Fruit fly (Drosophila melanogaster): Measurements from ENCODE around the gene CG16952.
A peak's percentile ranks its signal among the peaks of the same experiment; 100 is the strongest.

Gene CG16952

dm6 chrX:15889780-15890608 is 20.0 kb downstream of the CG16952 start, which contains the start of the genes MSBP and CG15916 (continued):
- peak; percentile 27 for TF ChIP-seq CG8924 (tag; optimal IDR thresholded peaks at IDR 0.05)
- peak; percentile 46 for TF ChIP-seq CG12659 (GFP tag; optimal IDR thresholded peaks at IDR 0.05)
- peak; percentile 32 for TF ChIP-seq Hmr (GFP tag; optimal IDR thresholded peaks at IDR 0.05)
- peak; percentile 62 for TF ChIP-seq gem (tag; optimal IDR thresholded peaks at IDR 0.05)
- TF ChIP-seq CG3281 (GFP tag; optimal IDR thresholded peaks at IDR 0.05) = no peak
- peak; percentile 53 for TF ChIP-seq Med (GFP tag)
- TF ChIP-seq dimm (GFP tag; IDR thresholded peaks at IDR 0.05) = no peak
- TF ChIP-seq br (optimal IDR thresholded peaks at IDR 0.05) = no peak
- TF ChIP-seq CG9727 (GFP tag; optimal IDR thresholded peaks at IDR 0.05) = peak; percentile 41
- no peak for TF ChIP-seq CHES-1-like (GFP tag; optimal IDR thresholded peaks at IDR 0.05)
- TF ChIP-seq crp (GFP tag; optimal IDR thresholded peaks at IDR 0.05) = no peak
- peak; percentile 11; the same call in 1 of the 2 replicates for TF ChIP-seq MBD-R2 (GFP tag; IDR thresholded peaks at IDR 0.05)
- TF ChIP-seq CG17912 (GFP tag; optimal IDR thresholded peaks at IDR 0.05) = no peak
- TF ChIP-seq dpn (GFP tag; optimal IDR thresholded peaks at IDR 0.05) = no peak
- TF ChIP-seq Doc3 (GFP tag; IDR thresholded peaks at IDR 0.05; ENCODE audit: partially characterized antibody) = no peak
- no peak for TF ChIP-seq CG2129 (GFP tag; IDR thresholded peaks at IDR 0.05; ENCODE audit: partially characterized antibody)
- no peak for TF ChIP-seq CG6175 (GFP tag; IDR thresholded peaks at IDR 0.05)
- no peak for TF ChIP-seq D19B (GFP tag; optimal IDR thresholded peaks at IDR 0.05)
- peak; percentile 92 for TF ChIP-seq CG7357 (GFP tag; IDR thresholded peaks at IDR 0.05)
- TF ChIP-seq CG6272 (GFP tag; IDR thresholded peaks at IDR 0.05) = no peak
- TF ChIP-seq jigr1 (GFP tag; IDR thresholded peaks at IDR 0.05) = no peak
- peak; percentile 3 for TF ChIP-seq CG8388 (GFP tag; optimal IDR thresholded peaks at IDR 0.05)
- peak; percentile 41 for TF ChIP-seq CG17829 (tag; optimal IDR thresholded peaks at IDR 0.05)
- no peak for TF ChIP-seq Lpt (GFP tag; optimal IDR thresholded peaks at IDR 0.05)
- TF ChIP-seq CG10979 (tag; optimal IDR thresholded peaks at IDR 0.05) = peak; percentile 27
- TF ChIP-seq Lim3 (GFP tag; IDR thresholded peaks at IDR 0.05) = no peak
- no peak for TF ChIP-seq CG18011 (GFP tag; optimal IDR thresholded peaks at IDR 0.05)
- TF ChIP-seq wdn (GFP tag; IDR thresholded peaks at IDR 0.05) = no peak
- TF ChIP-seq z (GFP tag; IDR thresholded peaks at IDR 0.05) = no peak
- TF ChIP-seq CG6854 (GFP tag; optimal IDR thresholded peaks at IDR 0.05) = no peak
- TF ChIP-seq gce (GFP tag; IDR thresholded peaks at IDR 0.05) = no peak
- peak; percentile 59 for TF ChIP-seq gfzf (GFP tag; optimal IDR thresholded peaks at IDR 0.05)
- TF ChIP-seq CG42726 (GFP tag; IDR thresholded peaks at IDR 0.05; ENCODE audit: partially characterized antibody) = no peak
- no peak for TF ChIP-seq C15 (GFP tag; IDR thresholded peaks at IDR 0.05)
- no peak for TF ChIP-seq ken (GFP tag; IDR thresholded peaks at IDR 0.05)
- no peak; the same call in 1 of the 2 replicates for TF ChIP-seq Bgb (GFP tag; IDR thresholded peaks at IDR 0.05; ENCODE audit: partially characterized antibody)
- TF ChIP-seq CG6813 (GFP tag; optimal IDR thresholded peaks at IDR 0.05) = no peak
- TF ChIP-seq CG2116 (GFP tag; optimal IDR thresholded peaks at IDR 0.05) = peak; percentile 38
- no peak for TF ChIP-seq toy (GFP tag; IDR thresholded peaks at IDR 0.05)
- peak; percentile 53 for TF ChIP-seq Ssrp (tag; optimal IDR thresholded peaks at IDR 0.05)
- TF ChIP-seq mld (GFP tag; IDR thresholded peaks at IDR 0.05; ENCODE audit: partially characterized antibody) = no peak
- TF ChIP-seq CG10267 (tag; optimal IDR thresholded peaks at IDR 0.05) = peak; percentile 70
- no peak for TF ChIP-seq CG8944 (GFP tag; optimal IDR thresholded peaks at IDR 0.05)
- TF ChIP-seq fru (optimal IDR thresholded peaks at IDR 0.05) = no peak
- TF ChIP-seq CG16863 (GFP tag; optimal IDR thresholded peaks at IDR 0.05) = no peak
- TF ChIP-seq stc (GFP tag; IDR thresholded peaks at IDR 0.05) = no peak
- TF ChIP-seq E2f2 (GFP tag; IDR thresholded peaks at IDR 0.05) = no peak
- TF ChIP-seq CG10321 (GFP tag; IDR thresholded peaks at IDR 0.05) = no peak
- no peak for TF ChIP-seq CG4617 (GFP tag; optimal IDR thresholded peaks at IDR 0.05; ENCODE audit: borderline replicate concordance)
- TF ChIP-seq HLH4C (GFP tag; IDR thresholded peaks at IDR 0.05; ENCODE audit: partially characterized antibody) = no peak

Measured in whole organism, embryonic.